Fruit fly (Drosophila melanogaster): Measurements from ENCODE around the gene CG10359.

dm6 chr3L:3632500-3633183, 20.6 kb downstream of the CG10359 start:
- TF ChIP-seq CG8119 (GFP tag; IDR thresholded peaks at IDR 0.05), result peak; percentile 89
- peak; percentile 13 for TF ChIP-seq CG11762 (GFP tag; optimal IDR thresholded peaks at IDR 0.05; ENCODE audit: insufficient read depth)
- peak; percentile 11 for TF ChIP-seq fkh (GFP tag; optimal IDR thresholded peaks at IDR 0.05)
- TF ChIP-seq CG3919 (GFP tag; optimal IDR thresholded peaks at IDR 0.05), result peak; percentile 58
- TF ChIP-seq Blimp-1 (GFP tag; optimal IDR thresholded peaks at IDR 0.05), result no peak
- peak; percentile 83 for TF ChIP-seq CG4318 (GFP tag; optimal IDR thresholded peaks at IDR 0.05)
- TF ChIP-seq achi (GFP tag; optimal IDR thresholded peaks at IDR 0.05), result peak; percentile 70
- TF ChIP-seq Eip78C (GFP tag), result peak; percentile 20
- peak; percentile 60 for TF ChIP-seq spab (GFP tag; optimal IDR thresholded peaks at IDR 0.05)
